Worm (Caenorhabditis elegans) whole organism, late embryonic: ENCODE measurements around the gene dnj-19.

Experiments used
- C08G9.2 ChIP-seq: sonication (generic microtip); optimal IDR thresholded peaks from 2 replicates; lab custom pipeline; 2016; ENCODE audit warnings: mild to moderate bottlenecking, missing genetic modification characterization, moderate library complexity, missing compliant biosample characterization
- C38D4.7 ChIP-seq: fragments of 200-800 bp; sonication (Bioruptor generic); optimal IDR thresholded peaks from 2 replicates; lab custom pipeline; 2018; ENCODE audit warnings: mild to moderate bottlenecking, missing genetic modification characterization, moderate library complexity, missing compliant biosample characterization
- F13H6.1 ChIP-seq: sonication (generic microtip); optimal IDR thresholded peaks from 2 replicates; lab custom pipeline; 2016; ENCODE audit warnings: missing genetic modification characterization, missing compliant biosample characterization
- K02D7.2 ChIP-seq: sonication (generic microtip); optimal IDR thresholded peaks from 2 replicates; lab custom pipeline; 2017; ENCODE audit warnings: mild to moderate bottlenecking, missing genetic modification characterization, missing compliant biosample characterization
- T23F11.4 ChIP-seq: fragments of 200-800 bp; sonication (Bioruptor generic); optimal IDR thresholded peaks from 2 replicates; lab custom pipeline; 2018; ENCODE audit warnings: mild to moderate bottlenecking, missing genetic modification characterization, missing compliant biosample characterization
- Y22D7AL.16 ChIP-seq: sonication (generic microtip); optimal IDR thresholded peaks from 2 replicates; lab custom pipeline; 2016; ENCODE audit warnings: missing genetic modification characterization, missing compliant biosample characterization
- ama-1 ChIP-seq: fragments of 150-350 bp; optimal IDR thresholded peaks from 2 replicates; lab custom pipeline; 2014
- ceh-14 ChIP-seq: sonication (generic microtip); optimal IDR thresholded peaks from 2 replicates; lab custom pipeline; 2016; ENCODE audit warnings: missing genotype, missing genetic modification characterization, missing compliant biosample characterization
- ceh-18 ChIP-seq: sonication (generic microtip); optimal IDR thresholded peaks from 2 replicates; lab custom pipeline; 2016; ENCODE audit warnings: missing genetic modification characterization, missing compliant biosample characterization
- ceh-19 ChIP-seq: fragments of 200-800 bp; sonication (Bioruptor generic); optimal IDR thresholded peaks from 2 replicates; lab custom pipeline; 2018; ENCODE audit warnings: mild to moderate bottlenecking, missing genetic modification characterization, missing compliant biosample characterization
- ceh-2 ChIP-seq: sonication (generic microtip); optimal IDR thresholded peaks from 2 replicates; lab custom pipeline; 2016; ENCODE audit warnings: missing genotype, missing genetic modification characterization, missing compliant biosample characterization
- ceh-24 ChIP-seq: sonication (generic microtip); optimal IDR thresholded peaks from 2 replicates; lab custom pipeline; 2016; ENCODE audit warnings: mild to moderate bottlenecking, missing genetic modification characterization, missing compliant biosample characterization
- ceh-30 ChIP-seq: fragments of 150-350 bp; optimal IDR thresholded peaks from 2 replicates; lab custom pipeline; 2014; ENCODE audit warnings: missing biosample characterization, missing genetic modification characterization
- ceh-31 ChIP-seq: sonication (generic microtip); optimal IDR thresholded peaks from 2 replicates; lab custom pipeline; 2016; ENCODE audit warnings: missing genetic modification characterization, missing compliant biosample characterization
- ceh-34 ChIP-seq: sonication (generic microtip); optimal IDR thresholded peaks from 2 replicates; lab custom pipeline; 2016; ENCODE audit warnings: mild to moderate bottlenecking, missing genetic modification characterization, missing compliant biosample characterization
- ceh-45 ChIP-seq: fragments of 200-800 bp; sonication (Bioruptor generic); IDR thresholded peaks from 2 replicates; pipeline ENCODE4 v1.3.6; 2022; ENCODE audit warnings: missing genetic modification reagents, missing genetic modification characterization, missing compliant biosample characterization
- ceh-48 ChIP-seq: sonication (generic microtip); optimal IDR thresholded peaks from 2 replicates; lab custom pipeline; 2016; ENCODE audit warnings: missing genetic modification characterization, inconsistent platforms, missing compliant biosample characterization
- ceh-6 ChIP-seq: fragments of 200-800 bp; sonication (Bioruptor generic); optimal IDR thresholded peaks from 2 replicates; lab custom pipeline; 2018; ENCODE audit warnings: mild to moderate bottlenecking, missing genetic modification characterization, missing compliant biosample characterization
- ceh-9 ChIP-seq: sonication (generic microtip); optimal IDR thresholded peaks from 2 replicates; lab custom pipeline; 2016; ENCODE audit warnings: mild to moderate bottlenecking, missing genetic modification characterization, inconsistent platforms, missing compliant biosample characterization
- che-1 ChIP-seq: sonication (generic microtip); optimal IDR thresholded peaks from 2 replicates; lab custom pipeline; 2016; ENCODE audit warnings: mild to moderate bottlenecking, missing genetic modification characterization, missing compliant biosample characterization
- dve-1 ChIP-seq: sonication (generic microtip); optimal IDR thresholded peaks from 2 replicates; lab custom pipeline; 2017; ENCODE audit warnings: antibody characterized with exemption, mild to moderate bottlenecking, missing genetic modification characterization, missing compliant biosample characterization
- elt-2 ChIP-seq: sonication (generic microtip); optimal IDR thresholded peaks from 2 replicates; lab custom pipeline; 2016; ENCODE audit warnings: missing genetic modification reagents, missing genetic modification characterization, missing compliant biosample characterization
- elt-4 ChIP-seq: sonication (generic microtip); optimal IDR thresholded peaks from 2 replicates; lab custom pipeline; 2016; ENCODE audit warnings: missing genetic modification characterization, missing compliant biosample characterization
- ets-4 ChIP-seq: sonication (generic microtip); optimal IDR thresholded peaks from 2 replicates; lab custom pipeline; 2016; ENCODE audit warnings: missing genetic modification characterization, missing compliant biosample characterization
- eyg-1 ChIP-seq: sonication (generic microtip); optimal IDR thresholded peaks from 2 replicates; lab custom pipeline; 2016; ENCODE audit warnings: missing genotype, missing genetic modification characterization, missing compliant biosample characterization
- fax-1 ChIP-seq: sonication (generic microtip); optimal IDR thresholded peaks from 2 replicates; lab custom pipeline; 2016; ENCODE audit warnings: missing genotype, missing genetic modification characterization, missing compliant biosample characterization
- fkh-10 ChIP-seq: fragments of 150-350 bp; optimal IDR thresholded peaks from 2 replicates; lab custom pipeline; 2014; ENCODE audit warnings: missing biosample characterization, missing genetic modification reagents, missing genetic modification characterization
- gmeb-2 ChIP-seq: sonication (generic microtip); optimal IDR thresholded peaks from 2 replicates; lab custom pipeline; 2016; ENCODE audit warnings: missing genetic modification characterization, inconsistent platforms, missing compliant biosample characterization
- hlh-13 ChIP-seq: fragments of 200-800 bp; sonication (Bioruptor generic); optimal IDR thresholded peaks from 2 replicates; lab custom pipeline; 2018; ENCODE audit warnings: mild to moderate bottlenecking, missing genetic modification characterization, missing compliant biosample characterization
- hlh-30 ChIP-seq: sonication (generic microtip); optimal IDR thresholded peaks from 2 replicates; lab custom pipeline; 2017; ENCODE audit warnings: antibody characterized with exemption, missing genetic modification characterization, missing compliant biosample characterization; ENCODE audit not compliant: insufficient read depth
- hlh-6 ChIP-seq: sonication (generic microtip); optimal IDR thresholded peaks from 2 replicates; lab custom pipeline; 2016; ENCODE audit warnings: missing genotype, missing genetic modification characterization, missing compliant biosample characterization
- hlh-8 ChIP-seq: sonication (generic microtip); optimal IDR thresholded peaks from 2 replicates; lab custom pipeline; 2016; ENCODE audit warnings: missing genotype, missing genetic modification characterization, missing compliant biosample characterization
- lin-11 ChIP-seq: fragments of 200-800 bp; sonication (Bioruptor generic); optimal IDR thresholded peaks from 2 replicates; lab custom pipeline; 2018; ENCODE audit warnings: mild to moderate bottlenecking, missing genetic modification characterization, missing compliant biosample characterization
- madf-2 ChIP-seq: sonication (generic microtip); optimal IDR thresholded peaks from 2 replicates; lab custom pipeline; 2017; ENCODE audit warnings: missing genetic modification characterization, missing compliant biosample characterization
- mec-3 ChIP-seq: sonication (generic microtip); optimal IDR thresholded peaks from 2 replicates; lab custom pipeline; 2016; ENCODE audit warnings: borderline replicate concordance, missing genetic modification characterization, missing compliant biosample characterization
- nfya-1 ChIP-seq: sonication (generic microtip); optimal IDR thresholded peaks from 2 replicates; lab custom pipeline; 2017; ENCODE audit warnings: missing genetic modification characterization, mild to moderate bottlenecking, missing compliant biosample characterization, antibody characterized with exemption, moderate library complexity
- npax-4 ChIP-seq: sonication (generic microtip); optimal IDR thresholded peaks from 2 replicates; lab custom pipeline; 2016; ENCODE audit warnings: missing genetic modification characterization, missing compliant biosample characterization
- pat-9 ChIP-seq: fragments of 200-800 bp; sonication (Bioruptor generic); optimal IDR thresholded peaks from 2 replicates; lab custom pipeline; 2018; ENCODE audit warnings: mild to moderate bottlenecking, missing genetic modification characterization, moderate library complexity, missing compliant biosample characterization
- pha-2 ChIP-seq: sonication (generic microtip); optimal IDR thresholded peaks from 2 replicates; lab custom pipeline; 2017; ENCODE audit warnings: mild to moderate bottlenecking, missing genetic modification characterization, missing compliant biosample characterization
- pqm-1 ChIP-seq: sonication (generic microtip); optimal IDR thresholded peaks from 2 replicates; lab custom pipeline; 2016; ENCODE audit warnings: missing genetic modification characterization, missing compliant biosample characterization
- pros-1 ChIP-seq: fragments of 150-350 bp; optimal IDR thresholded peaks from 2 replicates; lab custom pipeline; 2014; ENCODE audit warnings: missing biosample characterization, missing genetic modification reagents, missing genetic modification characterization
- ref-2 ChIP-seq: sonication (generic microtip); optimal IDR thresholded peaks from 2 replicates; lab custom pipeline; 2016; ENCODE audit warnings: missing genetic modification characterization, missing compliant biosample characterization
- rnt-1 ChIP-seq: sonication (generic microtip); optimal IDR thresholded peaks from 2 replicates; lab custom pipeline; 2016; ENCODE audit warnings: missing genetic modification characterization, missing compliant biosample characterization
- sox-2 ChIP-seq: fragments of 200-800 bp; sonication (Bioruptor generic); IDR thresholded peaks from 2 replicates; pipeline ENCODE4 v1.3.6; 2022; ENCODE audit warnings: missing genetic modification reagents, missing genetic modification characterization, missing compliant biosample characterization
- sox-4 ChIP-seq: sonication (generic microtip); optimal IDR thresholded peaks from 2 replicates; lab custom pipeline; 2017; ENCODE audit warnings: mild to moderate bottlenecking, missing genetic modification characterization, inconsistent platforms, missing compliant biosample characterization
- syd-9 ChIP-seq: sonication (generic microtip); optimal IDR thresholded peaks from 2 replicates; lab custom pipeline; 2016; ENCODE audit warnings: mild to moderate bottlenecking, missing genetic modification characterization, moderate library complexity, missing compliant biosample characterization
- tbx-2 ChIP-seq: sonication (generic microtip); optimal IDR thresholded peaks from 2 replicates; lab custom pipeline; 2016; ENCODE audit warnings: missing genetic modification characterization, missing compliant biosample characterization
- tbx-7 ChIP-seq: sonication (generic microtip); optimal IDR thresholded peaks from 2 replicates; lab custom pipeline; 2016; ENCODE audit warnings: missing genotype, missing genetic modification characterization, missing compliant biosample characterization
- ttx-3 ChIP-seq: sonication (generic microtip); optimal IDR thresholded peaks from 2 replicates; lab custom pipeline; 2016; ENCODE audit warnings: missing genetic modification reagents, missing genetic modification characterization, missing compliant biosample characterization
- unc-55 ChIP-seq: sonication (generic microtip); optimal IDR thresholded peaks from 2 replicates; lab custom pipeline; 2017; ENCODE audit warnings: missing biosample characterization, missing genetic modification reagents, missing genetic modification characterization
- unc-86 ChIP-seq: sonication (generic microtip); optimal IDR thresholded peaks from 2 replicates; lab custom pipeline; 2016; ENCODE audit warnings: missing genetic modification characterization, missing compliant biosample characterization
- zip-5 ChIP-seq: sonication (generic microtip); optimal IDR thresholded peaks from 2 replicates; lab custom pipeline; 2016; ENCODE audit warnings: missing genetic modification characterization, missing compliant biosample characterization
- ztf-16 ChIP-seq: sonication (generic microtip); optimal IDR thresholded peaks from 2 replicates; lab custom pipeline; 2017; ENCODE audit warnings: missing genetic modification characterization, missing compliant biosample characterization

The dnj-19 gene

ce11 chrV:5504807-5505442, at the start of gene dnj-19, which contains the start of gene nhr-47:
TSS of gene dnj-19 (minus strand) at chrV:5504857.
TSS of gene nhr-47 (plus strand) at chrV:5505253.
- TF ChIP-seq ceh-34, result peak; percentile 83
- TF ChIP-seq sox-2 (GFP tag; lab: Robert Waterston, UW), result no peak
- peak; percentile 32; the same call in 1 of the 2 replicates for TF ChIP-seq ceh-45 (GFP tag; lab: Robert Waterston, UW)
- no peak for TF ChIP-seq fax-1 (tag; lab: Kevin White, UChicago)
- peak; percentile 38 for TF ChIP-seq F13H6.1 (tag; lab: Kevin White, UChicago)
- peak; percentile 50 for TF ChIP-seq gmeb-2 (tag; lab: Kevin White, UChicago)
- peak; percentile 76 for TF ChIP-seq nfya-1 (tag; lab: Kevin White, UChicago)
- no peak for TF ChIP-seq fkh-10 (GFP tag; lab: Kevin White, UChicago)
- TF ChIP-seq ceh-9 (tag; lab: Kevin White, UChicago), result no peak
- peak; percentile 1 for TF ChIP-seq hlh-6 (tag; lab: Kevin White, UChicago)
- peak; percentile 88 for TF ChIP-seq ceh-48 (tag; lab: Kevin White, UChicago)
- TF ChIP-seq K02D7.2 (tag; lab: Kevin White, UChicago), result no peak
- no peak for TF ChIP-seq mec-3 (tag; lab: Kevin White, UChicago)
- peak; percentile 61 for TF ChIP-seq T23F11.4
- no peak for TF ChIP-seq hlh-13 (GFP tag; lab: Kevin White, UChicago)
- TF ChIP-seq C38D4.7 (GFP tag; lab: Kevin White, UChicago), result peak; percentile 46
- no peak for TF ChIP-seq pqm-1 (tag; lab: Kevin White, UChicago)
- TF ChIP-seq unc-86 (tag; lab: Kevin White, UChicago), result peak; percentile 61
- TF ChIP-seq tbx-7 (tag; lab: Kevin White, UChicago), result no peak
- peak; percentile 48 for TF ChIP-seq ref-2
- TF ChIP-seq ceh-19 (GFP tag; lab: Kevin White, UChicago), result peak; percentile 35
- peak; percentile 64 for TF ChIP-seq tbx-2 (tag; lab: Kevin White, UChicago)
- TF ChIP-seq ets-4 (tag; lab: Kevin White, UChicago), result peak; percentile 27
- TF ChIP-seq zip-5, result no peak
- TF ChIP-seq ttx-3 (tag; lab: Kevin White, UChicago), result peak; percentile 26
- peak; percentile 64 for TF ChIP-seq madf-2 (tag; lab: Kevin White, UChicago)
- peak; percentile 80 for TF ChIP-seq ceh-30 (tag; lab: Kevin White, UChicago)
- peak; percentile 74 for TF ChIP-seq elt-2
- TF ChIP-seq unc-55 (GFP tag; lab: Kevin White, UChicago), result peak; percentile 61
- TF ChIP-seq ama-1, result no peak
- no peak for TF ChIP-seq eyg-1 (tag; lab: Kevin White, UChicago)
- TF ChIP-seq hlh-30, result peak; percentile 26
- TF ChIP-seq hlh-8, result no peak
- TF ChIP-seq sox-4, result peak; percentile 16
- TF ChIP-seq ceh-2 (tag; lab: Kevin White, UChicago), result peak; percentile 29
- peak; percentile 44 for TF ChIP-seq ceh-18
- TF ChIP-seq elt-4, result no peak
- TF ChIP-seq ceh-31 (tag; lab: Kevin White, UChicago), result peak; percentile 81
- TF ChIP-seq ztf-16 (tag; lab: Kevin White, UChicago), result no peak
- no peak for TF ChIP-seq pros-1 (tag; lab: Kevin White, UChicago)
- TF ChIP-seq pat-9 (tag; lab: Kevin White, UChicago), result peak; percentile 54
- TF ChIP-seq dve-1, result peak; percentile 7
- no peak for TF ChIP-seq npax-4 (tag; lab: Kevin White, UChicago)
- no peak for TF ChIP-seq lin-11 (tag; lab: Kevin White, UChicago)
- peak; percentile 49 for TF ChIP-seq Y22D7AL.16 (tag; lab: Kevin White, UChicago)
- TF ChIP-seq ceh-14 (tag; lab: Kevin White, UChicago), result peak; percentile 80
- peak; percentile 30 for TF ChIP-seq rnt-1 (tag; lab: Kevin White, UChicago)
- TF ChIP-seq C08G9.2 (tag; lab: Kevin White, UChicago), result no peak
- no peak for TF ChIP-seq ceh-24 (tag; lab: Kevin White, UChicago)
- peak; percentile 12 for TF ChIP-seq syd-9 (tag; lab: Kevin White, UChicago)
- no peak for TF ChIP-seq ceh-6
- TF ChIP-seq pha-2 (tag; lab: Kevin White, UChicago), result no peak
- TF ChIP-seq che-1, result no peak
